Fruit fly (Drosophila melanogaster) whole organism, wandering third instar larva: ENCODE data around the gene CG7656.

Source experiments
- CrebA ChIP-seq: fragments of 200-800 bp; sonication (Bioruptor generic); optimal IDR thresholded peaks from 2 replicates; lab custom pipeline; 2016; ENCODE audit warnings: missing biosample characterization, mild to moderate bottlenecking, missing genetic modification characterization, borderline replicate concordance
- Dif ChIP-seq: fragments of 200-275, 200-300 bp; sonication (Bioruptor generic); optimal IDR thresholded peaks from 2 replicates; lab custom pipeline; 2018; ENCODE audit warnings: missing biosample characterization, missing genetic modification characterization; ENCODE audit not compliant: partially characterized antibody
- HLH106 ChIP-seq: fragments of 200-800 bp; optimal IDR thresholded peaks from 3 replicates; lab custom pipeline; 2019; ENCODE audit warnings: missing biosample characterization, mild to moderate bottlenecking, missing genetic modification characterization, moderate library complexity
- Rel ChIP-seq, 2 experiments: fragments of 200-800 bp; sonication (Bioruptor generic) in 1 of 2; optimal IDR thresholded peaks; 2 replicates in 1 of 2; 3 replicates in 1 of 2; lab custom pipeline; 2016 to 2019; ENCODE audit warnings: mild to moderate bottlenecking in 2 of 2, missing biosample characterization in 2 of 2, missing genetic modification characterization in 2 of 2, moderate library complexity in 1 of 2
- br ChIP-seq: fragments of 200-800 bp; sonication (Bioruptor generic); optimal IDR thresholded peaks from 2 replicates; lab custom pipeline; 2016; ENCODE audit warnings: missing biosample characterization, missing genetic modification characterization
- brk ChIP-seq: fragments of 200-800 bp; sonication (Bioruptor generic); optimal IDR thresholded peaks from 2 replicates; lab custom pipeline; 2016; ENCODE audit warnings: missing biosample characterization, mild to moderate bottlenecking, missing genetic modification characterization
- dsf ChIP-seq: sonication (Bioruptor generic); optimal IDR thresholded peaks from 2 replicates; lab custom pipeline; 2016; ENCODE audit warnings: missing biosample characterization, missing genetic modification characterization, borderline replicate concordance
- ey ChIP-seq: fragments of 200-800 bp; sonication (Bioruptor generic); optimal IDR thresholded peaks from 2 replicates; lab custom pipeline; 2016; ENCODE audit warnings: missing biosample characterization, missing genetic modification characterization
- foxo ChIP-seq, 2 experiments: fragments of 200-800 bp; sonication (Bioruptor generic); optimal IDR thresholded peaks; 2 replicates in 1 of 2; 3 replicates in 1 of 2; lab custom pipeline; 2016 to 2017; ENCODE audit warnings: missing biosample characterization in 2 of 2, missing genetic modification characterization in 2 of 2
- lola ChIP-seq: fragments of >200 bp; optimal IDR thresholded peaks from 2 replicates; lab custom pipeline; 2017; ENCODE audit warnings: missing biosample characterization, missing genetic modification characterization
- pan ChIP-seq: fragments of >200 bp; optimal IDR thresholded peaks from 2 replicates; lab custom pipeline; 2017
- psq ChIP-seq: fragments of 200-800 bp; sonication (Bioruptor generic); optimal IDR thresholded peaks from 3 replicates; lab custom pipeline; 2017; ENCODE audit warnings: missing biosample characterization, mild to moderate bottlenecking, missing genetic modification characterization, moderate library complexity
- tai ChIP-seq: sonication (Bioruptor generic); optimal IDR thresholded peaks from 2 replicates; lab custom pipeline; 2016; ENCODE audit warnings: missing biosample characterization, missing genetic modification characterization

DNA sequence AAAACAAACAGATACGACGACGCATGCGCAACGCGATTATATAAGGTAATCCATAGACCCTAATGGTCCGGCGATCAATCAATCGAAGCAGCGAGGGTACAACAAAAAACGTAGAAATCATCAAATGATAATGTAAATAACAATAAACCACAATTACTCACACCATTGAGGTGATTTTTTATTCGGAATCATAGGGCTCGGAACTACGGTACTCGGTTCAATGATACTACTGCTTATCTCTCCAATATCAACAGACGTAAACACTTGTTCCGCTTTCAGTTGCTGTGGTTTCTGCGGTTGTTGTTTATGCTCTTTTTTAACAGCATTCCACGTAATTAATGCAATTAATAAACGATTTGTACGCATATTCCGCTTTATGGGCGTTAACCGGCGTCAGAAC lies 10.0 kb upstream of the CG7656 start:
- no peak for TF ChIP-seq HLH106
- TF ChIP-seq lola, result no peak
- TF ChIP-seq Dif (GFP tag; lab: Kevin White, UChicago), result no peak
- TF ChIP-seq br (GFP tag; lab: Kevin White, UChicago), result no peak
- TF ChIP-seq dsf, result no peak
- TF ChIP-seq psq (GFP tag; lab: Kevin White, UChicago), result no peak
- no peak for TF ChIP-seq Rel (GFP tag; optimal IDR thresholded peaks at IDR 0.05; lab: Kevin White, UChicago)
- TF ChIP-seq Rel (tag; optimal IDR thresholded peaks at IDR 0.05; lab: Kevin White, UChicago), result no peak
- TF ChIP-seq pan (lab: Kevin White, UChicago), result no peak
- no peak for TF ChIP-seq foxo (GFP tag; optimal IDR thresholded peaks at IDR 0.05; lab: Kevin White, UChicago)
- TF ChIP-seq tai (GFP tag; lab: Kevin White, UChicago), result no peak
- TF ChIP-seq brk, result no peak
- TF ChIP-seq CrebA (GFP tag; lab: Kevin White, UChicago), result no peak
- TF ChIP-seq ey (GFP tag; lab: Kevin White, UChicago), result no peak
